Fruit fly (Drosophila melanogaster): ENCODE data around the gene CG32808.
A peak's percentile ranks its signal among the peaks of the same experiment; 100 is the strongest.

The CG32808 gene

DNA sequence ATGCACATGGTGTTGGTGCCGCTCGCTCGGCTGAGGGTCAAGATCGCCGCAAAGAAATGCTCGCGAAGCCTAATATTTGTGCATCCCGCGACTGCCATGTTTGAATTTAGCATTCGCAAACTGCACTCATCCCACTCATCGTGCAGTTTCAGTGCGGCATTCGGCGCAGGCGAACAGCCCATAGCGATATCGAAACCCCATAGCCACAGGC lies 2.3 kb downstream of the CG32808 start, which contains the start of gene CG14778:
CG14778 (plus strand) TSS at position 112 of the 211 bp plus-strand sequence.
- TF ChIP-seq Sp1 (GFP tag; optimal IDR thresholded peaks at IDR 0.05) (no peak), foxo (GFP tag; optimal IDR thresholded peaks at IDR 0.05) (no peak), CG32264 (GFP tag; optimal IDR thresholded peaks at IDR 0.05) (no peak), CG9705 (GFP tag; optimal IDR thresholded peaks at IDR 0.05) (no peak), Vsx2 (GFP tag; optimal IDR thresholded peaks at IDR 0.05; ENCODE audit: partially characterized antibody) (no peak), psq (GFP tag; optimal IDR thresholded peaks at IDR 0.05) (no peak), lola (GFP tag; optimal IDR thresholded peaks at IDR 0.05) (no peak), tai (GFP tag; optimal IDR thresholded peaks at IDR 0.05) (no peak), rgr (GFP tag; optimal IDR thresholded peaks at IDR 0.05) (no peak), jim (GFP tag; optimal IDR thresholded peaks at IDR 0.05) (no peak), Jra (GFP tag; optimal IDR thresholded peaks at IDR 0.05) (no peak), Myc (optimal IDR thresholded peaks at IDR 0.05) (no peak), sv (GFP tag; optimal IDR thresholded peaks at IDR 0.05) (no peak), Mio (GFP tag; optimal IDR thresholded peaks at IDR 0.05) (no peak), Abd-B (GFP tag; optimal IDR thresholded peaks at IDR 0.05) (no peak), br (GFP tag; optimal IDR thresholded peaks at IDR 0.05) (no peak), Hr78 (GFP tag; optimal IDR thresholded peaks at IDR 0.05) (no peak), Dfd (GFP tag; optimal IDR thresholded peaks at IDR 0.05) (no peak), N (GFP tag; optimal IDR thresholded peaks at IDR 0.05) (no peak)

DNA sequence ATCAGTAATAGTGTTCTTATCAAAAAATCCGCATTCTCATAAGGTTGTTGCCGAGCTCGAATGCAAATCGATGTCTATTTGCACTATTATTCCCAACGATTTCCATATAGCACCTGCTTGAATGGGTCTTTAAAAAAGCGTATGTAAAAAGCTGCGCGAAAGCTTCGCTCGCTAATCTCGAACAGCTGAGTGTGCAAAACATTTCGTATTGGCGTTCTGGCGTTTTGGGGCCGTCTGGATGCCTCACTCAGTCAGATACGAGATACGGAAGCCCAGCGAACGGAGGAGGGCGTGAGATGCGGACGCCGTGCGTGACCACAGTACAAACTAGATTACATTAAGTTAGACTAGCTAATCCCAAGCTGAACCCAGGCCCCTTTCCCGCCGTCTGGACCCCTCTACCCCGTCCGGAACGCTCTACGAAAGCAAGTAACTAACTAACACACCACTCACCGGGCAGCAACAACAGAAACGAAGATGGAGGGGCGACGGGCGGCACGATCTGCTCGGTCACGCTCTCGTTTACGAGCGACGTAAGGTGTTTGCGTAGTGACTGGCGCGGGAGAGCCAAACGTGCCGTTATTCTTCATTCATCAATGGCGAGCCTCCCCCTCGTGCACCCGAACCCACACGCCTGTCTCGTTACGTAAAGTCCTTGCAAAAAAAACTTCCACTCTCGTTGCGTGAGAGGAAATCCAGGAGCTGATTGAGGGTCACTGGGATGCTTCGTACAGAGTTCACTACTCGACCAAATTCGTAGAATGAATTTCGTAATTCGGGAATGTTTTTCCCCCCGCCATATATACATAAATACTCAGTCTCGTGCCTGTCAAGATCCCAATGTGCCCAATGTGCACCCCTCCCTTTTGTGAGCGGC lies 2.9 kb downstream of the CG32808 start:
- TF ChIP-seq fru (GFP tag; optimal IDR thresholded peaks at IDR 0.05) = no peak
- no peak for TF ChIP-seq dsf (GFP tag; optimal IDR thresholded peaks at IDR 0.05; ENCODE audit: borderline replicate concordance)
- TF ChIP-seq Hnf4 (GFP tag; optimal IDR thresholded peaks at IDR 0.05) = no peak
- no peak for TF ChIP-seq Rel (GFP tag; optimal IDR thresholded peaks at IDR 0.05)
- TF ChIP-seq Rel (tag; optimal IDR thresholded peaks at IDR 0.05) = peak; percentile 51
- no peak for TF ChIP-seq Hr83 (GFP tag; optimal IDR thresholded peaks at IDR 0.05; ENCODE audit: poor library complexity, severe bottlenecking)
- TF ChIP-seq dl (GFP tag; optimal IDR thresholded peaks at IDR 0.05; ENCODE audit: insufficient read depth in 1 of 2, partially characterized antibody in 2 of 2) = no peak
- TF ChIP-seq Hr78 (GFP tag; optimal IDR thresholded peaks at IDR 0.05) = no peak
- TF ChIP-seq h (GFP tag; optimal IDR thresholded peaks at IDR 0.05) = peak; percentile 4
- TF ChIP-seq woc (GFP tag; optimal IDR thresholded peaks at IDR 0.05) = no peak
- no peak for TF ChIP-seq sage (GFP tag; optimal IDR thresholded peaks at IDR 0.05)

dm6 chrX:1465707-1466504 lies 3.7 kb downstream of the CG32808 start, which contains the start of the genes O-fut2 and CG14777:
Gene O-fut2 (minus strand): TSS chrX:1465996.
Gene CG14777 (plus strand): TSS chrX:1466134.
- TF ChIP-seq CrebA (GFP tag; optimal IDR thresholded peaks at IDR 0.05; ENCODE audit: borderline replicate concordance) (no peak), jim (GFP tag; optimal IDR thresholded peaks at IDR 0.05) (no peak), Jra (GFP tag; optimal IDR thresholded peaks at IDR 0.05) (no peak), Dfd (GFP tag; optimal IDR thresholded peaks at IDR 0.05) (no peak), rgr (GFP tag; optimal IDR thresholded peaks at IDR 0.05) (peak; percentile 47), HLH106 (tag; optimal IDR thresholded peaks at IDR 0.05) (peak; percentile 4), br (GFP tag; optimal IDR thresholded peaks at IDR 0.05) (no peak), dl (GFP tag; optimal IDR thresholded peaks at IDR 0.05; ENCODE audit: insufficient read depth in 1 of 2, partially characterized antibody in 2 of 2) (no peak), Vsx2 (GFP tag; optimal IDR thresholded peaks at IDR 0.05; ENCODE audit: partially characterized antibody) (no peak), woc (GFP tag; optimal IDR thresholded peaks at IDR 0.05) (no peak), Abd-B (GFP tag; optimal IDR thresholded peaks at IDR 0.05) (no peak), OdsH (GFP tag; optimal IDR thresholded peaks at IDR 0.05) (peak; percentile 35), Myc (optimal IDR thresholded peaks at IDR 0.05) (no peak), dsf (GFP tag; optimal IDR thresholded peaks at IDR 0.05; ENCODE audit: borderline replicate concordance) (no peak), Hr78 (GFP tag; optimal IDR thresholded peaks at IDR 0.05) (no peak), foxo (GFP tag; optimal IDR thresholded peaks at IDR 0.05) (no peak), brk (GFP tag; optimal IDR thresholded peaks at IDR 0.05) (no peak), h (GFP tag; optimal IDR thresholded peaks at IDR 0.05) (peak; percentile 30), Hnf4 (GFP tag; optimal IDR thresholded peaks at IDR 0.05) (no peak), CG32264 (GFP tag; optimal IDR thresholded peaks at IDR 0.05) (no peak), Mio (GFP tag; optimal IDR thresholded peaks at IDR 0.05) (no peak), N (GFP tag; optimal IDR thresholded peaks at IDR 0.05) (no peak), pan (optimal IDR thresholded peaks at IDR 0.05) (no peak), CG9705 (GFP tag; optimal IDR thresholded peaks at IDR 0.05) (no peak), Sp1 (GFP tag; optimal IDR thresholded peaks at IDR 0.05) (no peak), lola (GFP tag; optimal IDR thresholded peaks at IDR 0.05) (no peak), Dif (GFP tag; optimal IDR thresholded peaks at IDR 0.05; ENCODE audit: partially characterized antibody) (no peak), sv (GFP tag; optimal IDR thresholded peaks at IDR 0.05) (no peak), psq (GFP tag; optimal IDR thresholded peaks at IDR 0.05) (peak; percentile 44), Hr83 (GFP tag; optimal IDR thresholded peaks at IDR 0.05; ENCODE audit: poor library complexity, severe bottlenecking) (no peak), dmrt93B (GFP tag; optimal IDR thresholded peaks at IDR 0.05) (no peak), ey (GFP tag; optimal IDR thresholded peaks at IDR 0.05) (peak; percentile 66), tai (GFP tag; optimal IDR thresholded peaks at IDR 0.05) (no peak), sage (GFP tag; optimal IDR thresholded peaks at IDR 0.05) (no peak), fru (GFP tag; optimal IDR thresholded peaks at IDR 0.05) (peak; percentile 37)

Measured in whole organism, wandering third instar larva.